Fruit fly (Drosophila melanogaster): ENCODE results near the gene CG4887.

Gene CG4887

DNA sequence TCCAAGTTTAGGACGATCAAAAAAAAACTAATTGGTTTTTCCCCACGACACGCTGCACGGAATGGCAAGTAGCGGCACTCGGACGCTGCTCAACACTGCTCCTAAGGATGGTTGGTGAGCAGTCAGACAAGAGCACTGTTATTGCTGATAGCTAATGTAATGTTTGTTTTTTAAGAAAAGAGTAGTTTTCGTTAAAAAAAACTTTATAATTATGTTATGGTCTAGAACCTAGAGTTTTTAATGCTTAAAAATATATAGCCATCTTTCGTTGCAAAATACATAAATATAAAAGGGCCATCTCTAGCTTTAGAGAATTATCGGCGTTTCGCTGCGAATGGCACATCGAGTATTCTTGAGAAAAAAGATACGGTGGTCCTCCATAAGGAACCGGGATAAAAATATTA is at the start of gene CG4887, which contains the start of gene Charon (continued):
- TF ChIP-seq usp (GFP tag; optimal IDR thresholded peaks at IDR 0.05), result no peak
- peak; percentile 85 for TF ChIP-seq NfI (GFP tag; optimal IDR thresholded peaks at IDR 0.05)
- no peak for TF ChIP-seq CG11696 (GFP tag; IDR thresholded peaks at IDR 0.05)
- TF ChIP-seq CG13296 (GFP tag; optimal IDR thresholded peaks at IDR 0.05), result peak; percentile 78
- TF ChIP-seq CG33213 (GFP tag; optimal IDR thresholded peaks at IDR 0.05), result peak; percentile 78
- TF ChIP-seq gem (tag; optimal IDR thresholded peaks at IDR 0.05), result no peak
- TF ChIP-seq Spps (tag; optimal IDR thresholded peaks at IDR 0.05), result peak; percentile 53
- peak; percentile 64 for TF ChIP-seq CG4730 (GFP tag; IDR thresholded peaks at IDR 0.05)
- TF ChIP-seq CG14050 (GFP tag; IDR thresholded peaks at IDR 0.05), result peak; percentile 55; the same call in 1 of the 3 replicates
- peak; percentile 79 for TF ChIP-seq CG11247 (GFP tag; IDR thresholded peaks at IDR 0.05)
- TF ChIP-seq C15 (GFP tag; IDR thresholded peaks at IDR 0.05), result peak; percentile 58; the same call in 1 of the 3 replicates
- TF ChIP-seq CG32772 (GFP tag; IDR thresholded peaks at IDR 0.05), result peak; percentile 89
- TF ChIP-seq CG15011 (GFP tag; optimal IDR thresholded peaks at IDR 0.05), result no peak
- TF ChIP-seq pum (GFP tag; optimal IDR thresholded peaks at IDR 0.05), result peak; percentile 90
- TF ChIP-seq her (GFP tag; optimal IDR thresholded peaks at IDR 0.05), result peak; percentile 27
- no peak for TF ChIP-seq hth (optimal IDR thresholded peaks at IDR 0.05)
- peak; percentile 85 for TF ChIP-seq chn (GFP tag; optimal IDR thresholded peaks at IDR 0.05)
- TF ChIP-seq mirr (GFP tag; optimal IDR thresholded peaks at IDR 0.05), result peak; percentile 5
- peak; percentile 55; the same call in 1 of the 2 replicates for TF ChIP-seq CG31224 (GFP tag; IDR thresholded peaks at IDR 0.05)
- TF ChIP-seq dpn (GFP tag; optimal IDR thresholded peaks at IDR 0.05), result peak; percentile 87 to 88
- TF ChIP-seq Sox100B (GFP tag; optimal IDR thresholded peaks at IDR 0.05), result no peak
- TF ChIP-seq MBD-R2 (GFP tag; IDR thresholded peaks at IDR 0.05), result peak; percentile 89
- TF ChIP-seq CG11560 (tag; IDR thresholded peaks at IDR 0.05), result peak; percentile 74; the same call in 2 of the 3 replicates
- peak; percentile 71 for TF ChIP-seq CG10979 (tag; optimal IDR thresholded peaks at IDR 0.05)
- peak; percentile 23 for TF ChIP-seq psq (GFP tag; optimal IDR thresholded peaks at IDR 0.05)
- TF ChIP-seq Awh (GFP tag; IDR thresholded peaks at IDR 0.05), result 0 out of 2 replicates have a peak, but pooled peaks have one; percentile 19
- peak; percentile 76; the same call in 1 of the 2 replicates for TF ChIP-seq inv (GFP tag; IDR thresholded peaks at IDR 0.05; ENCODE audit: partially characterized antibody)
- TF ChIP-seq CG1832 (GFP tag; optimal IDR thresholded peaks at IDR 0.05), result no peak
- TF ChIP-seq Dbx (GFP tag; IDR thresholded peaks at IDR 0.05), result peak; percentile 89
- no peak for TF ChIP-seq CG6254 (GFP tag; optimal IDR thresholded peaks at IDR 0.05)
- TF ChIP-seq wor (GFP tag; IDR thresholded peaks at IDR 0.05), result peak; percentile 57; the same call in 1 of the 2 replicates
- peak; percentile 68 for TF ChIP-seq Atf-2 (GFP tag; optimal IDR thresholded peaks at IDR 0.05)
- TF ChIP-seq CG18764 (GFP tag; optimal IDR thresholded peaks at IDR 0.05), result no peak
- TF ChIP-seq fd96Cb (tag; optimal IDR thresholded peaks at IDR 0.05), result peak; percentile 65
- TF ChIP-seq Fer3 (tag; optimal IDR thresholded peaks at IDR 0.05), result peak; percentile 82
- TF ChIP-seq sisA (GFP tag; IDR thresholded peaks at IDR 0.05), result peak; percentile 87
- peak; percentile 80 for TF ChIP-seq vfl (GFP tag; optimal IDR thresholded peaks at IDR 0.05)
- no peak for TF ChIP-seq CG7745 (tag; optimal IDR thresholded peaks at IDR 0.05)
- TF ChIP-seq tgo (GFP tag; IDR thresholded peaks at IDR 0.05), result peak; percentile 84
- TF ChIP-seq CG42726 (GFP tag; IDR thresholded peaks at IDR 0.05; ENCODE audit: partially characterized antibody), result no peak
- TF ChIP-seq Fer1 (GFP tag; optimal IDR thresholded peaks at IDR 0.05), result peak; percentile 86
- no peak for TF ChIP-seq Sry-β (GFP tag; optimal IDR thresholded peaks at IDR 0.05)
- TF ChIP-seq btn (GFP tag; optimal IDR thresholded peaks at IDR 0.05), result no peak
- TF ChIP-seq CG3281 (GFP tag; optimal IDR thresholded peaks at IDR 0.05), result peak; percentile 80
- TF ChIP-seq tap (tag; optimal IDR thresholded peaks at IDR 0.05), result no peak
- no peak for TF ChIP-seq tio (GFP tag; optimal IDR thresholded peaks at IDR 0.05)
- 0 out of 3 replicates have a peak, but pooled peaks have one; percentile 44 for TF ChIP-seq Mrtf (GFP tag; IDR thresholded peaks at IDR 0.05)
- TF ChIP-seq CTCF (GFP tag; optimal IDR thresholded peaks at IDR 0.05), result no peak
- no peak for TF ChIP-seq CG2199 (GFP tag; IDR thresholded peaks at IDR 0.05)
- TF ChIP-seq CG15269 (tag; optimal IDR thresholded peaks at IDR 0.05), result no peak
- TF ChIP-seq amos (GFP tag; IDR thresholded peaks at IDR 0.05; ENCODE audit: partially characterized antibody), result peak; percentile 48
- TF ChIP-seq Opbp (GFP tag; IDR thresholded peaks at IDR 0.05; ENCODE audit: partially characterized antibody), result 0 out of 3 replicates have a peak, but pooled peaks have one; percentile 51
